Fruit fly (Drosophila melanogaster) whole organism, pupa: ENCODE results near the gene CG11714.

Experiments used
- CG32121 ChIP-seq: fragments of 200-800 bp; sonication (Bioruptor generic); IDR thresholded peaks from 2 replicates; pipeline ENCODE4 v1.3.6; 2022; ENCODE audit warnings: missing biosample characterization, missing genetic modification characterization
- D1 ChIP-seq: fragments of 200-800 bp; sonication (Bioruptor generic); optimal IDR thresholded peaks from 2 replicates; lab custom pipeline; 2018; ENCODE audit warnings: missing biosample characterization, mild to moderate bottlenecking, missing genetic modification characterization, moderate library complexity

DNA sequence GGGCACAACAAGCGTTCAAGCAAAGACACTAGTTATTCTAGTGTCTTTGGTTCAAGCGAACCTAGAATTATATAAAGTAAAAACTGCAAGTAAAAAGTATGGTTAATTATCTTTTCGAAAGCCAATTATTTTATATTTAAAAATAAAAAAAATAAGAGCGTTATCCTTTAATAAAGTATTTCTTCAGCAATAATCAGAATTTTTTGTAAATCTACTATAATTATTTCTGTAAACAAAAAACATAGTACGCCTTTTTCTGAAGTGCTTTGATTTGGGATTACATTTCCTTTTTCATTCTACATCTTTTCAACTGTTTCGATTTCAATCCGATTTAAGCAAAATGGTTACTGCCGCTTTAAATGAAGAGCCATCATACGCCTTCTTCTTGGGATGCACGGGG, 47.9 kb downstream of the CG11714 start, which contains the start of gene Vha16-2:
- TF ChIP-seq CG32121 (GFP tag; lab: Robert Waterston, UW), result no peak
- TF ChIP-seq D1 (tag; lab: Kevin White, UChicago), result no peak
